Worm (Caenorhabditis elegans): ENCODE data around the gene arl-8.
"Not testable (repeated sequence)": the region's sequence is repeated elsewhere in the genome, so short reads cannot be mapped to it uniquely, and the experiment has no call there.

Gene arl-8

DNA sequence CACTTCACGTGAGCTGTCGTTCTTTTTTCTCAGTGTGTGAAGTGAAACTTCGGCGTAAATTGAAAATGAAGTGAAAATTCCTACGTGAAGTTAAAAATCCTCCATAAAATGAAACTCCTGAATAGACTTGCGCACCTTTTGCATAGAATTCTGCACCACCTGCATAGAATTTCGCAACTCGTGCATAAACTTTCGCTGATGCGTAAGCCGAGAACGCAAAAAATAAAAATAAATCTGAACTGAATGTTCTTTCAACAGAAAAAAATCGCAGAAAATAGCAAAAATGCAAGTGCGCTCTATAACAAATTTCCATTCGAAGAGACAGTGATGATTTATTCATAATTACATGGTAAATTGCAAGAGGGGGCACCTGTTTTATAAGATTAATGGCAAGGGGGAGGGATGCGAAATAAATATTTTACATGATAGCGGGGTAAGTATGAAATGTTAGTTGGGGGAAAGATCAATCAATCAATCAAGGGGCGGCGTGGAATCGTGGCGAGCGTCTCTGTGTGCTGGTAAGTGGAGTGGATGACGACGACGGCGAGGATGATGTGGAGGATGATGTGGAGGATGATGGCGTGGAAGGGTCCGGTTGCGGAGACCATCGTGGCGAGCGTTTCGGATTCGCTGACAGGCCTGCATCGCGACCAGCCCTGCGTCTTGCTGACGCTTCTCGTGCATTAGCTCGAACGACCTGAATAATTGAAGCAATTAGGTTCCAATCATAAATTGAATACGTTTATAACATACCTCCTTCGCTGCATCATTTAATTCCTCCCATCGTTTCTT is 24.5 kb upstream of the arl-8 start, which contains the start of gene Y57G11C.36:
TSS of gene Y57G11C.36 (minus strand) at position 502 of the 792 bp plus-strand sequence.
- no peak for TF ChIP-seq him-1 (tag; optimal IDR thresholded peaks at IDR 0.05)
- TF ChIP-seq dao-5 (tag; optimal IDR thresholded peaks at IDR 0.05), result no peak
- no peak for TF ChIP-seq W03F9.2 (tag; optimal IDR thresholded peaks at IDR 0.05)

DNA sequence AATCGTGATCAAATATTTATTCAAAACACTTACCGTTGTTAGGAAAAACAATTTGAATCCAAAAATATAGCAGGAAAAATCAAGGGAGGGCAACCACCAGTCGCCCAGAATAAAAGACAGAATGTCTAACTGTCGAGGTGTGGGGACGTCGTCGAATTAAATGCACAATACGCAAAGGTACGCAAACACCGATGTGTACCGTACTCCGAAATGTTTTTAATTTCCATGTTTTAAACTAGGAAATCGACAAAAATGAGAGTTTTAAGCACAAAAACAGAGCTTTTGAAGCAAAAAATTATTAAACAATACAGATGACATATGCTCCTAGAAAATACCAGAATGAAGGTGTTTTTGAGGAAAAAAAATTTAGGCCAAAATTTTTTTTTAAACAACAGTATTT is 23.5 kb upstream of the arl-8 start, which contains the start of gene Y57G11C.51:
TSS of gene Y57G11C.51 (minus strand) at position 101 of the 400 bp plus-strand sequence.
- not testable (repeated sequence) for TF ChIP-seq dao-5, him-1, W03F9.2 (tag; optimal IDR thresholded peaks at IDR 0.05)

DNA sequence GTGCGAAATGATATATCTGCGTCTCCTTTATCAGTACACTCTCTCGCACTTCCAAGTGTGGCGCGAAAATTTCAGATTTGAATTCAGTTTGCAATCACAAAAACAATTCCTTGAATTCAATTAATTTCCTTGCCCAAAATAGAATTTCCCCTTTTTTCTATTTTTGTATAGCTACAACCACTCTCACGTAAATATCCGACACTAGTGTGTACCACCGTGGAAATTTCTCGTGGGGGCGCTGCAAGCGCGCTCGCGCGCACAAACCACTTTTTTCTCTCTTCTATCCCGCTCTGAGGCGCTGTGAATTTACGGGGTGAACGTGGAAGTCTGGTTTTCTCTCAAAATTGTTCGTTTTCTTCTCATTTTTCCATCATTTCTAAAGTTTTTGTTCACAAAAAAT is 16.4 kb upstream of the arl-8 start, which contains the start of gene Y57G11C.8:
TSS of gene Y57G11C.8 (plus strand) at position 301 of the 400 bp plus-strand sequence.
- TF ChIP-seq him-1 (tag; optimal IDR thresholded peaks at IDR 0.05) (no peak), W03F9.2 (tag; optimal IDR thresholded peaks at IDR 0.05) (no peak), dao-5 (tag; optimal IDR thresholded peaks at IDR 0.05) (no peak)

DNA sequence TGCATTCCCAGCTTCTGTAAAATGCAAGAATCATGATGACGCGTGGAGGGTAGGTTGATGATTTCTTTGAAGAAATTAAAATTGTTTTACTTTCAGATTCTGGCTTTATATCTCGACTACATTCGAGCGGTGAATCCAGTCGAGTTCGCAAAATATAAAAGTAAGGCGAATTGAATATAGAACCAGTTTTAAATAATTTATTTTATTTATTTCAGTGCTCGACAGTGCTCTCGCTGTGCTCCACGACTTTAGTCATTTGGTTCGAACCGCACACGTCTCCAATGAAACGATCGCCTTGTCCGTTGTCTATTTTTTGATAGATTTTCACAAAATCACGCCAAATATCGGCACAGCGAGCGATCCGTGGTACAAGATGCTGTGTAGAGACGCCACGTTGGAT is 15.7 kb upstream of the arl-8 start, which contains the start of gene Y57G11C.1130:
TSS of gene Y57G11C.1130 (plus strand) at position 301 of the 400 bp plus-strand sequence.
- TF ChIP-seq him-1 (tag; optimal IDR thresholded peaks at IDR 0.05) (no peak), W03F9.2 (tag; optimal IDR thresholded peaks at IDR 0.05) (no peak), dao-5 (tag; optimal IDR thresholded peaks at IDR 0.05) (no peak)

DNA sequence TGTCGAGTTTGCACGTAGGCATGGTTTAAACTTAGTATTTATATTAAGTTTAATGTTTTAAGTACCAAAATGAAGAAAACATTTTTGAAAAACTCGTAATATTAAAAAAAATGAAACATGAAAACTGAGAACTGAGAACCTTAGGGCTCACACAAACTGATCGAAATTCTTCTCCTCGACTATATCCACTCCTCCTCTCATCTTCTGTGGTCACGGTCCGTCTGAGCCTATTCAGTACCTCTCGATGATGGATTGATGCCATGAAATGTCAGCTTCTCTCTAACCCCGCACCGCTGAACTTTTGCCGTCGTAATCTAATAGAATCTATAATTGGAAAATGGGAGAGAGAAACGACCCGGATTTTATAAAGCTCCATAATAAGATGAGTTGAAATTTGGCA is 13.5 kb upstream of the arl-8 start, which contains the start of gene nlp-56:
TSS of gene nlp-56 (minus strand) at position 257 of the 400 bp plus-strand sequence.
- TF ChIP-seq him-1 (tag; optimal IDR thresholded peaks at IDR 0.05) (no peak), dao-5 (tag; optimal IDR thresholded peaks at IDR 0.05) (no peak), W03F9.2 (tag; optimal IDR thresholded peaks at IDR 0.05) (no peak)

DNA sequence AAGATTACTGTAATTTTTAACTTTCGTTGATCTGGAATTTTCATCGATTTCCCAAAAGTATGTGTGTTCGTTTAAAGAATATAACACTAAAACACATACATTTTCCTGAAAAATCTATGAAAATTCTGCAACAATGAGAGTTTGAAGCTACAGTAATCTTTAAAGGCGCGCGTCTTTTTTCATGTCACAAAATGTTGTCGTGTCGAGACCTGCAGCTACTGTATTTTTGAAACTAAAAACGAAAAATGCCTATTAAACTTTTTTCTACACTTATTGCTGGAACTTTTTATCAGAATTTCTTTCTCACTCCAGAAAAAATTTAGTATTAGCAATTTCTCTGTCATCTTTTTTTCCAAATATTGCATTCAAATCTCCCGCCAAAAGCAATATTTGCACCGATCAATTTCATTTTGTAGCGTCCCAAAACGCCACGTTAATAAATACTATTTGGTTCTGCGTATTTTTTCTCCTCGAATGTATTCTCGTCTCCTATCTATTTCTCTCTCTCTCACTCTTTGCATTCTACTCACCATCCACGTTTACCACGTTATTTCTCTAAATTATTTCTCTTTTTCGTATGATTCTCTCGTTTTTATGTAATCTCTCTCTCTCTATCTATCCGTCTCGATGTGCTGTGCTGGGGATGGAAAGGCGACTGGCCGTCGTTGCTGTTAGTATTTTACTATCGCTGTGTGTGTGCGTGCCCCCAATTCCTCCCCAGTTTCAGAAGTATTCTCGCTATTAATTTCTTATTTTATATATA is 11.4 kb upstream of the arl-8 start, which contains the start of gene melo-1:
TSS of gene melo-1 (plus strand) at position 658 of the 763 bp plus-strand sequence.
- TF ChIP-seq dao-5 (tag; optimal IDR thresholded peaks at IDR 0.05) (no peak), him-1 (tag; optimal IDR thresholded peaks at IDR 0.05) (peak; percentile 44), W03F9.2 (tag; optimal IDR thresholded peaks at IDR 0.05) (no peak)

DNA sequence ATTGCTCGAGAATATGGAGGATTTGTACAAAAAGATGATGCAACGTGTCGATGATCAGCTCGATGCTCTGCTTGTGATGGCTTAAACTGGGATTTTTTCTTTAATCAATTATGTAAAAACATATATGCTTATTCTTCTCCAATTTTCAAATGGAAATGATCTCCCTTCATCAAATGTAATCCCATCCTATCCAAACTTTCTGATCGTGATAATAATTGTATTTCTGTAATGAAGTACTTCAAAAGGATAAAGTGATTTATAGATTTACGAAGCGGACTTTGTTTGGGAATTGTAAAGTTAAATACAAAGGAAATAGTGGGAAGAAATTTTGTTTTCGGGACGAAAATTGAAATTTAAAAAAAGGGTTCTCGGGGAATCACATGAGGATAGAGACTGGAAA is 7.4 kb upstream of the arl-8 start:
- TF ChIP-seq him-1 (tag; optimal IDR thresholded peaks at IDR 0.05), result no peak
- no peak for TF ChIP-seq dao-5 (tag; optimal IDR thresholded peaks at IDR 0.05)
- TF ChIP-seq W03F9.2 (tag; optimal IDR thresholded peaks at IDR 0.05), result no peak

DNA sequence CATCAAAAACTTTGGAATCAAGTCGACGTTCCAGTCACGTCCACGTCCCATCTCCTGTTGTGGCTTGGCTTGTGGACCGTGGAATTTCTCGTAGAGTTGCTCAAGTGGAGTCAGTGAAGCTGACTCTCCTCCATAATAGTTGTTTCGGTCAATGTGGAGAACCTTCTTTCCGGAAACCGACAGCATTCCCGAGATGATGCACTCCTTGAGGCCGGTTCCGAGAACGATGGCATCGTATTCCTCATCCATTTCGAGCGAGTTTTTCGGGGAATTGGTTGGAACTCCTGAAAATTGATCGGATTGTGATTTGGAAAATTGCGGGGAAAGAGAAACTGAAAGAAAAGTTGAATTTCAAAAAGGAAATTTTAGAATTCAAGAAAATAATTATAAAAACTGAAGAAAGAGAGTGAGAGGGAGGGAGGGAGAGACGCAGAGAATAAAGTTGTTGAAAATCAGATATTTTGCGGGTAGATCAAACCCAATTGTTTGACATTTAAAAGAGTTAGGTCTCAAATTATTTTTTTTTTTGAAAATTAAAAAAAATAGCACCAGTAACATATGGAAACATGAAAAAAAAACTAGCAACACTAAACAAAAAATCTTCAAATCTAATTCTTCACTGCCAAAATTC is 5.2 kb upstream of the arl-8 start, which contains the start of gene gdi-1:
TSS of gene gdi-1 (minus strand) at position 286 of the 631 bp plus-strand sequence.
- TF ChIP-seq dao-5 (tag; optimal IDR thresholded peaks at IDR 0.05) (no peak), W03F9.2 (tag; optimal IDR thresholded peaks at IDR 0.05) (no peak), him-1 (tag; optimal IDR thresholded peaks at IDR 0.05) (no peak)

DNA sequence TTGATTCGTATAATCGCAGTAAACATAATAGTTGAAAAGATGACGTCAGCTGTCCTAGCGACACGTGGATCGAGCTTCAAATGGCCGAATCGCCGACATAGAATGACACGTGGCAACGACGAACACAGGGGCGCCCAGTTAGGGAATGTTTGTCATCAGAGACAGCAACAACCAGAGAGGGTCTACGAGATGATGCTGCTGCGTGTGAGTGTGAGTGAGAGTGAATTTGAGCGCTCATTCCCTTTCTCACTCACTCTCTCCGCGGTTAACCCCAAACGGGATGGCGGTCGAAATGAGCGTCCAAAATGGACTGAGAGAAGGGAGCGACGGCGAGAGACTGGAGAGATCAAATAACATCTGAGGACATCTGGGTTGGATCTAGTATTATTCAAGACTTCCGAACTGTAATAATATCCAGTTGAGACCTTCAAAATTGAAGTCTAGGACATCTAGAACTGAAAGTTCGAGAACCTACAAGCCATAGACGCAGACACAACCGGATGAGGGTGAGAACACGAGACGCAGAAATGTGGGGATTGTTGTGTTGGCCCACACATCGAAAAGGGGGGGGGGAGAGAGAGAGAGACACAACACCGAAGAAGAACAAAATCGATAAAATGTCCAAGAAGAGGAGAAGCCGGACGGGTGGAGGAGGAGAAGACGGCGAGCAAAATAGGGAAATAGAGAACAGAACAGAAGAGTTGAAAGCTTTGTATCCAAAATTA is 3.9 kb upstream of the arl-8 start:
- no peak for TF ChIP-seq W03F9.2 (tag; optimal IDR thresholded peaks at IDR 0.05)
- TF ChIP-seq him-1 (tag; optimal IDR thresholded peaks at IDR 0.05), result peak; percentile 26

DNA sequence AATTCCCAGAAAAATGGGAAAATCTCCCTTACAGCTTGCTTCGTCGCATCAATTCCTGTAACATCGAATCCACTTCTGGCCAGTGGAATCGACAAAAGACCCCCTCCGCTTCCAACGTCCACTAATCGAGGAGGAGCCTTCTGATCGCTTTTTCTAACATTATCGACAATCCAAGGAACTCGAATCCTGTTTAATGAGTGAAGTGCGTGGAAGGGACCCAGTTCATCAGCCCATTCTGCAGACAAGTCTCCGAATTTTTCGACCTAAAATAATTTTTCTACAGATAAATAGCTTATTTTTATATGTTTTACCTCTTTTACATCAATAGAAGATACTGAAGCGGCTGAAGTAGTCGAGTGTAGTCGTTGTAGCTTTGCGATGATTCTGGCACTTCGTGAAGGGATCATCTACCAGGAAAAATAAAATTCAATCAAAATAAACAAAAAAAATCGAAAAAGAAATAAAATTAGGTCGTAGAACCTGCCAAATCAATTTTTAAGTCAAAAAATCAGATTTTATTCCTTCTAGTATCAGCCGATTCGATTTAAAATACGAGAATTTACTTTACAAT is 1.9 kb upstream of the arl-8 start, which contains the start of gene coq-3:
TSS of gene coq-3 (minus strand) at position 407 of the 571 bp plus-strand sequence.
- TF ChIP-seq W03F9.2 (tag; optimal IDR thresholded peaks at IDR 0.05) (no peak), dao-5 (tag; optimal IDR thresholded peaks at IDR 0.05) (no peak), him-1 (tag; optimal IDR thresholded peaks at IDR 0.05) (no peak)

DNA sequence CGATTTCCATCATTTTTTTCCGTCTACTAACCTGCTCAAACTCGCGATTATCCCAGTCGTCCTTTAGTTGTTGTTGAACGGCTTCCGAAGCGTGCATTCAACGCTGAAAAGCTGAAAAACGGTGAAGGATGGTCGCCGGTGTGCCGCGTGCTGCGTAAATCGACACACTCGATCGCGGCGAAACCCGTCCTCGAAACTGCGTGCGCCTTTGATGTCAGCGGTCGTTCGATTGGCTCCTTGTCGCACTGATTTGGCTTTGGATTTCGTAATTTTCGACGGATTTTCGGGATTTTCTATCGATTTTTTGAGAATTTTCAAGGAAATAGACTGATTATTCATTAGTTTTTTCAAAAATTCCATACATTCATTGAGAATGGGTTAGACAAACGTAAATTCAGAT is 595 bp upstream of the arl-8 start, which contains the start of the genes Y57G11C.1147 and nuo-3:
TSS of gene Y57G11C.1147 (minus strand) at position 161 of the 400 bp plus-strand sequence.
TSS of gene nuo-3 (minus strand) at position 191 of the 400 bp plus-strand sequence.
- no peak for TF ChIP-seq him-1 (tag; optimal IDR thresholded peaks at IDR 0.05)
- TF ChIP-seq dao-5 (tag; optimal IDR thresholded peaks at IDR 0.05), result no peak
- no peak for TF ChIP-seq W03F9.2 (tag; optimal IDR thresholded peaks at IDR 0.05)

DNA sequence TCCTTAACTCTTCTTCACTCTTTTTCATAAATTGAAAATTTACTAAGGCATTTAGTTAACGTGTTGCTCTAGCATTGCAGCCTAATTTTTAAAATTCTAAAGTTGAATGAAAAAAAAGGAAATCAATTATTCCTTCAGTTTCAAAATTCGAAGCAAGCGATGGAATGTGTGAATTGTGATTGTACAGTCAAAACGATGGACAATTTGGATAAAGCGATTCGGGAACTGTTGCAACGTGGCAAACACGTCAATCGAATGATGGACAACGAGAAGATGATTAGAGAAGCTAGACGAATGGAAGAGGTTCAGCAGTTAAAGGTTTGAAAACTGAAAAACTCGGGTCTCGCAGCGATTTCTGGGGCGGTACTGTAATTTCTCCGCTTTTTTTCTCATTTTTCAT is 1.2 kb downstream of the arl-8 start, which contains the start of gene Y57G11C.14:
TSS of gene Y57G11C.14 (plus strand) at position 126 of the 400 bp plus-strand sequence.
- TF ChIP-seq dao-5 (tag; optimal IDR thresholded peaks at IDR 0.05), result no peak
